Fruit fly (Drosophila melanogaster): ENCODE data around the gene CG12983.

Gene CG12983

DNA sequence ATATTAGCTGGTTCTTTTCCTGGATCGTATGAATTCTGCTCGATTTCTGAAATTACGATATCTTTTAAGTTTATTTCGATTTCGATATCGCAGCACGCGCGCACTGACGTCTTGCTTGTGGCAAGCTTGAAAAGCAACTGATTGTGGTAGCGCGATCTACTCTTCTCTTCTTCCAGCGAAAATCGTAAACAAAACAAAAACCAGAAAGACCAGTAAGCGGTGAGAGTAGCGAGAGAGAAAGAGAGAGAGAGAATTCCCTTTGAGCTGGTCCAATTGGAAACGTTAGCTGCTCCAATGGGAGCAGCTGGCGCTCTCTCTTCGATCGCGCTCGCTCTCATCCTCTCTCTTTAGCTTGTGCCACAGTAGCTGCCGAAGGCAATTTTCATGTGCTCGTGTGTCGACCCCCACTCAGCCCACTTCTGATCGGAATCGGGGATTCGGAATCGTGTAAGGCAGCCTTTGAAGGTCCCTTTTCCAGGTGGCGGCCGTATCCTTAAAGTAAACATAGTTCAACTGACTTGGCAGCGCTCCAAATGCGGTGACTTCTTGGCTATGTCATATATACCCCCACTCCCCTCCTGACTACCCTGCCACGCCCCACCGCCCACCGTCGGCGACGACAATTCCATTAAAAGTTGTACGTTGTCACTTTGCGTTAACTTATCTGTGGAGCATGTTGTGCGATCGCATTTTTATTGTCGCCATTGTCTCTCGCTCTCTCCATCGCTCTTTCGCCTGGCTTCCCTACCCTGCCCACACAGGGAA, 17.0 kb downstream of the CG12983 start, which contains the start of gene fng (continued):
- TF ChIP-seq insv (GFP tag; optimal IDR thresholded peaks at IDR 0.05) (peak; percentile 58 to 94), H2.0 (GFP tag; IDR thresholded peaks at IDR 0.05) (no peak), Aef1 (GFP tag; IDR thresholded peaks at IDR 0.05) (no peak), bab2 (GFP tag; optimal IDR thresholded peaks at IDR 0.05) (no peak), yki (optimal IDR thresholded peaks at IDR 0.05) (peak; percentile 97), ewg (GFP tag; optimal IDR thresholded peaks at IDR 0.05) (no peak), CG10147 (GFP tag; optimal IDR thresholded peaks at IDR 0.05) (no peak), sisA (GFP tag; IDR thresholded peaks at IDR 0.05) (no peak), CG2120 (GFP tag; optimal IDR thresholded peaks at IDR 0.05) (no peak), CG11695 (GFP tag; IDR thresholded peaks at IDR 0.05) (peak; percentile 12; the same call in 1 of the 3 replicates), CG9215 (GFP tag; IDR thresholded peaks at IDR 0.05) (0 out of 2 replicates have a peak, but pooled peaks have one; percentile 31), CG15479 (GFP tag; optimal IDR thresholded peaks at IDR 0.05) (no peak), Elba2 (GFP tag; optimal IDR thresholded peaks at IDR 0.05) (peak; percentile 47), GATAe (GFP tag; conservative IDR thresholded peaks at IDR 0.05) (no peak), CG3838 (GFP tag; optimal IDR thresholded peaks at IDR 0.05) (no peak), gce (GFP tag; IDR thresholded peaks at IDR 0.05) (peak; percentile 57; the same call in 1 of the 3 replicates), gsb-n (tag; optimal IDR thresholded peaks at IDR 0.05) (peak; percentile 22), al (GFP tag; IDR thresholded peaks at IDR 0.05) (0 out of 2 replicates have a peak, but pooled peaks have one; percentile 8), bowl (GFP tag; IDR thresholded peaks at IDR 0.05) (no peak), danr (GFP tag; IDR thresholded peaks at IDR 0.05) (no peak), CG13123 (GFP tag; optimal IDR thresholded peaks at IDR 0.05) (no peak), odd (GFP tag; optimal IDR thresholded peaks at IDR 0.05) (peak; percentile 47), ase (GFP tag; IDR thresholded peaks at IDR 0.05) (no peak), HLH3B (GFP tag; IDR thresholded peaks at IDR 0.05) (peak; percentile 15; the same call in 1 of the 2 replicates), CG12942 (GFP tag; optimal IDR thresholded peaks at IDR 0.05) (no peak), Stat92E (GFP tag; optimal IDR thresholded peaks at IDR 0.05) (peak in 1 of 3 experiments; percentile 30), twi (tag; optimal IDR thresholded peaks at IDR 0.05) (no peak), HLH4C (GFP tag; IDR thresholded peaks at IDR 0.05; ENCODE audit: partially characterized antibody) (peak; percentile 57; the same call in 2 of the 3 replicates), sob (GFP tag; IDR thresholded peaks at IDR 0.05) (peak; percentile 18; the same call in 1 of the 2 replicates), CG6175 (GFP tag; IDR thresholded peaks at IDR 0.05) (peak; percentile 59; the same call in 1 of the 3 replicates), tx (GFP tag; optimal IDR thresholded peaks at IDR 0.05) (no peak), zen (tag; optimal IDR thresholded peaks at IDR 0.05) (no peak), CG42726 (GFP tag; IDR thresholded peaks at IDR 0.05; ENCODE audit: partially characterized antibody) (peak; percentile 49; the same call in 1 of the 2 replicates), slbo (GFP tag; IDR thresholded peaks at IDR 0.05) (0 out of 2 replicates have a peak, but pooled peaks have one; percentile 25), zf30C (GFP tag; optimal IDR thresholded peaks at IDR 0.05) (no peak), psq (GFP tag; optimal IDR thresholded peaks at IDR 0.05) (peak; percentile 71), CG16813 (GFP tag; IDR thresholded peaks at IDR 0.05; ENCODE audit: partially characterized antibody) (0 out of 3 replicates have a peak, but pooled peaks have one; percentile 27), Nf-YC (tag; optimal IDR thresholded peaks at IDR 0.05) (peak; percentile 88), CG7556 (GFP tag; optimal IDR thresholded peaks at IDR 0.05) (no peak), Nf-YB (GFP tag; optimal IDR thresholded peaks at IDR 0.05) (peak; percentile 94), BtbVII (GFP tag; optimal IDR thresholded peaks at IDR 0.05) (no peak), HLH54F (GFP tag; optimal IDR thresholded peaks at IDR 0.05) (no peak), CG8359 (GFP tag; optimal IDR thresholded peaks at IDR 0.05; ENCODE audit: borderline replicate concordance) (peak; percentile 21), CG8290 (GFP tag; optimal IDR thresholded peaks at IDR 0.05) (no peak), CG8290 (tag; optimal IDR thresholded peaks at IDR 0.05) (peak in 1 of 2 experiments; percentile 8), hbn (GFP tag; IDR thresholded peaks at IDR 0.05; ENCODE audit: partially characterized antibody) (peak; percentile 50; the same call in 1 of the 2 replicates), trem (tag; optimal IDR thresholded peaks at IDR 0.05) (no peak), CG18476 (GFP tag; optimal IDR thresholded peaks at IDR 0.05) (no peak), Deaf1 (tag; optimal IDR thresholded peaks at IDR 0.05) (peak; percentile 91)
